Worm (Caenorhabditis elegans): Measurements from ENCODE around the gene cdh-8.

ce11 chrIV:377791-378190 is 38.2 kb downstream of the cdh-8 start:
- TF ChIP-seq mdl-1 (tag; optimal IDR thresholded peaks at IDR 0.05) (no peak), jun-1 (tag; optimal IDR thresholded peaks at IDR 0.05) (no peak), elt-2 (tag; optimal IDR thresholded peaks at IDR 0.05) (no peak), elt-1 (tag; optimal IDR thresholded peaks at IDR 0.05) (no peak), ceh-82 (tag; optimal IDR thresholded peaks at IDR 0.05) (no peak), ztf-4 (tag; optimal IDR thresholded peaks at IDR 0.05) (no peak)
